Fruit fly (Drosophila melanogaster) whole organism, embryonic: ENCODE results near the gene Ugt37C2.

ENCODE experiments used
- CG11696 ChIP-seq: fragments of 200-800 bp; sonication (Bioruptor generic); IDR thresholded peaks from 2 replicates; pipeline ENCODE4 v1.3.6; 2022; ENCODE audit warnings: missing biosample characterization, missing genetic modification characterization
- CG12219 ChIP-seq: fragments of 200-800 bp; sonication (Bioruptor generic); optimal IDR thresholded peaks from 3 replicates; lab custom pipeline; 2018; ENCODE audit warnings: missing biosample characterization, mild to moderate bottlenecking, missing genetic modification characterization
- CG14441 ChIP-seq: fragments of 200-800 bp; sonication (Bioruptor generic); IDR thresholded peaks from 2 replicates; pipeline ENCODE4 v1.3.6; 2022; ENCODE audit warnings: missing biosample characterization, missing genetic modification characterization
- CG18619 ChIP-seq: fragments of 200-800 bp; sonication (Bioruptor generic); optimal IDR thresholded peaks from 3 replicates; lab custom pipeline; 2017; ENCODE audit warnings: missing biosample characterization, mild to moderate bottlenecking, missing genetic modification characterization
- CG2875 ChIP-seq: fragments of 200-800 bp; sonication (Bioruptor generic); optimal IDR thresholded peaks from 2 replicates; lab custom pipeline; 2017; ENCODE audit warnings: missing biosample characterization, mild to moderate bottlenecking, missing genetic modification characterization, missing genetic modification reagents
- CG2889 ChIP-seq: fragments of 200-800 bp; sonication (Bioruptor generic); IDR thresholded peaks from 3 replicates; pipeline ENCODE4 v1.3.6; 2022; ENCODE audit warnings: missing biosample characterization, missing genetic modification characterization
- CG30403 ChIP-seq: fragments of 200-800 bp; sonication (Bioruptor generic); optimal IDR thresholded peaks from 3 replicates; lab custom pipeline; 2016; ENCODE audit warnings: missing biosample characterization, missing genetic modification characterization
- CG3163 ChIP-seq: fragments of 200-800 bp; sonication (Bioruptor generic); optimal IDR thresholded peaks from 3 replicates; lab custom pipeline; 2016; ENCODE audit warnings: missing biosample characterization, missing genetic modification characterization
- CG32532 ChIP-seq: fragments of 200-800 bp; sonication (Bioruptor generic); IDR thresholded peaks from 2 replicates; pipeline ENCODE4 v1.3.6; 2022; ENCODE audit warnings: missing biosample characterization, missing genetic modification characterization
- CG32767 ChIP-seq: fragments of 200-800 bp; sonication (Bioruptor generic); IDR thresholded peaks from 2 replicates; pipeline ENCODE4 v1.3.6; 2022; ENCODE audit warnings: missing biosample characterization, missing genetic modification characterization
- CG3838 ChIP-seq: fragments of 200-800 bp; sonication (Bioruptor generic); optimal IDR thresholded peaks from 3 replicates; lab custom pipeline; 2016; ENCODE audit warnings: missing biosample characterization, missing genetic modification characterization
- CG4360 ChIP-seq: fragments of 200-800 bp; sonication (Bioruptor generic); IDR thresholded peaks from 2 replicates; pipeline ENCODE4 v1.3.6; 2022; ENCODE audit warnings: missing biosample characterization, missing genetic modification characterization
- CG4424 ChIP-seq: fragments of 200-800 bp; sonication (Bioruptor generic); optimal IDR thresholded peaks from 3 replicates; lab custom pipeline; 2016; ENCODE audit warnings: missing biosample characterization, missing genetic modification characterization
- CG4730 ChIP-seq: fragments of 200-800 bp; sonication (Bioruptor generic); IDR thresholded peaks from 2 replicates; pipeline ENCODE4 v1.3.6; 2022; ENCODE audit warnings: missing biosample characterization, missing genetic modification characterization
- CG6175 ChIP-seq: fragments of 200-800 bp; sonication (Bioruptor generic); IDR thresholded peaks from 3 replicates; pipeline ENCODE4 v1.3.6; 2022; ENCODE audit warnings: missing biosample characterization, missing genetic modification characterization
- CG6813 ChIP-seq: fragments of 200-800 bp; sonication (Bioruptor generic); optimal IDR thresholded peaks from 2 replicates; lab custom pipeline; 2017; ENCODE audit warnings: missing biosample characterization, missing genetic modification characterization, mild to moderate bottlenecking, moderate library complexity, missing genetic modification reagents
- CG8089 ChIP-seq: fragments of 200-800 bp; sonication (Bioruptor generic); optimal IDR thresholded peaks from 3 replicates; lab custom pipeline; 2016; ENCODE audit warnings: missing biosample characterization, missing genetic modification characterization
- CG8281 ChIP-seq: fragments of 200-800 bp; sonication (Bioruptor generic); optimal IDR thresholded peaks from 2 replicates; lab custom pipeline; 2018; ENCODE audit warnings: missing biosample characterization, mild to moderate bottlenecking, missing genetic modification characterization, moderate library complexity
- CG8478 ChIP-seq: fragments of >200 bp; optimal IDR thresholded peaks from 2 replicates; lab custom pipeline; 2018
- CG9609 ChIP-seq: fragments of 200-800 bp; sonication (Bioruptor generic); optimal IDR thresholded peaks from 3 replicates; lab custom pipeline; 2016; ENCODE audit warnings: missing biosample characterization, missing genetic modification characterization
- CG9727 ChIP-seq: fragments of 200-800 bp; sonication (Bioruptor generic); optimal IDR thresholded peaks from 3 replicates; lab custom pipeline; 2017; ENCODE audit warnings: missing biosample characterization, mild to moderate bottlenecking, missing genetic modification characterization
- ERR ChIP-seq: fragments of 200-800 bp; sonication (Bioruptor generic); optimal IDR thresholded peaks from 2 replicates; lab custom pipeline; 2016; ENCODE audit warnings: missing biosample characterization, missing genetic modification characterization
- HLHmδ ChIP-seq: fragments of 200-800 bp; sonication (Bioruptor generic); optimal IDR thresholded peaks from 2 replicates; lab custom pipeline; 2018; ENCODE audit warnings: missing biosample characterization, mild to moderate bottlenecking, missing genetic modification characterization, moderate library complexity
- HmgD ChIP-seq: fragments of 200-800 bp; sonication (Bioruptor generic); optimal IDR thresholded peaks from 3 replicates; lab custom pipeline; 2016; ENCODE audit warnings: missing biosample characterization, missing genetic modification characterization
- Hr3 ChIP-seq: fragments of 200-800 bp; sonication (Bioruptor generic); optimal IDR thresholded peaks from 3 replicates; lab custom pipeline; 2016; ENCODE audit warnings: missing biosample characterization, missing genetic modification characterization
- Hr39 ChIP-seq: fragments of >200 bp; optimal IDR thresholded peaks from 2 replicates; lab custom pipeline; 2017
- Hr78 ChIP-seq, 2 experiments: fragments of 200-800 bp in 1 of 2; fragments of >200 bp in 1 of 2; sonication (Bioruptor generic) in 1 of 2; optimal IDR thresholded peaks; 2 replicates each; lab custom pipeline; 2017 to 2019; ENCODE audit warnings: missing biosample characterization in 2 of 2, missing genetic modification characterization in 2 of 2, mild to moderate bottlenecking in 1 of 2, moderate library complexity in 1 of 2
- Hsf ChIP-seq: fragments of 200-800 bp; sonication (Bioruptor generic); optimal IDR thresholded peaks from 3 replicates; lab custom pipeline; 2016; ENCODE audit warnings: missing biosample characterization, missing genetic modification characterization
- Mad ChIP-seq: fragments of 200-800 bp; sonication (Bioruptor generic); optimal IDR thresholded peaks from 2 replicates; lab custom pipeline; 2016; ENCODE audit warnings: missing biosample characterization, missing genetic modification characterization
- NfI ChIP-seq: fragments of 200-800 bp; sonication (Bioruptor generic); optimal IDR thresholded peaks from 3 replicates; lab custom pipeline; 2018; ENCODE audit warnings: missing biosample characterization, mild to moderate bottlenecking, missing genetic modification characterization, moderate library complexity
- Rfx ChIP-seq: fragments of 200-800 bp; sonication (Bioruptor generic); IDR thresholded peaks from 2 replicates; pipeline ENCODE4 v1.3.6; 2022; ENCODE audit warnings: missing biosample characterization, missing genetic modification characterization
- Six4 ChIP-seq: fragments of 200-800 bp; sonication (Bioruptor generic); optimal IDR thresholded peaks from 2 replicates; lab custom pipeline; 2016; ENCODE audit warnings: missing biosample characterization, missing genetic modification characterization
- Sox100B ChIP-seq: fragments of 200-800 bp; sonication (Bioruptor generic); optimal IDR thresholded peaks from 3 replicates; lab custom pipeline; 2018; ENCODE audit warnings: missing biosample characterization, mild to moderate bottlenecking, missing genetic modification characterization
- Sry-δ ChIP-seq: fragments of 200-800 bp; sonication (Bioruptor generic); optimal IDR thresholded peaks from 2 replicates; lab custom pipeline; 2016; ENCODE audit warnings: missing biosample characterization, missing genetic modification characterization
- Stat92E ChIP-seq, 3 experiments: fragments of >200 bp in 2 of 3; fragments of 200-800 bp in 1 of 3; sonication (Bioruptor generic) in 1 of 3; optimal IDR thresholded peaks; 2 replicates each; lab custom pipeline; 2017 to 2019; ENCODE audit warnings: missing biosample characterization in 3 of 3, missing genetic modification characterization in 3 of 3, mild to moderate bottlenecking in 1 of 3, moderate library complexity in 1 of 3
- abd-A ChIP-seq: fragments of 200-800 bp; sonication (Bioruptor generic); optimal IDR thresholded peaks from 3 replicates; lab custom pipeline; 2019; ENCODE audit warnings: missing biosample characterization, mild to moderate bottlenecking, missing genetic modification characterization, moderate library complexity
- bowl ChIP-seq: fragments of 200-800 bp; sonication (Bioruptor generic); IDR thresholded peaks from 2 replicates; pipeline ENCODE4 v1.3.6; 2022; ENCODE audit warnings: missing biosample characterization, missing genetic modification characterization
- disco-r ChIP-seq: fragments of 200-800 bp; sonication (Bioruptor generic); optimal IDR thresholded peaks from 2 replicates; lab custom pipeline; 2016; ENCODE audit warnings: missing biosample characterization, missing genetic modification characterization
- dm ChIP-seq: fragments of 200-800 bp; sonication (Bioruptor generic); optimal IDR thresholded peaks from 3 replicates; lab custom pipeline; 2016; ENCODE audit warnings: missing biosample characterization, missing genetic modification characterization
- ems ChIP-seq: fragments of 200-800 bp; sonication (Bioruptor generic); optimal IDR thresholded peaks from 3 replicates; lab custom pipeline; 2016; ENCODE audit warnings: missing biosample characterization, missing genetic modification characterization
- nerfin-1 ChIP-seq: fragments of 200-800 bp; sonication (Bioruptor generic); optimal IDR thresholded peaks from 3 replicates; lab custom pipeline; 2019; ENCODE audit warnings: missing biosample characterization, mild to moderate bottlenecking, missing genetic modification characterization, moderate library complexity
- org-1 ChIP-seq: fragments of 200-800 bp; sonication (Bioruptor generic); optimal IDR thresholded peaks from 2 replicates; lab custom pipeline; 2017; ENCODE audit warnings: missing biosample characterization, missing genetic modification characterization
- otp ChIP-seq: fragments of 200-800 bp; sonication (Bioruptor generic); IDR thresholded peaks from 3 replicates; pipeline ENCODE4, ENCODE4 v1.3.6; 2022; ENCODE audit warnings: missing biosample characterization, missing genetic modification characterization
- peb ChIP-seq: fragments of 200-800 bp; sonication (Bioruptor generic); IDR thresholded peaks from 2 replicates; pipeline ENCODE4 v1.3.6; 2022; ENCODE audit warnings: missing biosample characterization, missing genetic modification characterization
- schlank ChIP-seq: fragments of 200-800 bp; sonication (Bioruptor generic); optimal IDR thresholded peaks from 2 replicates; lab custom pipeline; 2018; ENCODE audit warnings: missing biosample characterization, mild to moderate bottlenecking, missing genetic modification characterization
- sisA ChIP-seq: fragments of 200-800 bp; sonication (Bioruptor generic); IDR thresholded peaks from 2 replicates; pipeline ENCODE4 v1.3.6; 2022; ENCODE audit warnings: missing biosample characterization, missing genetic modification characterization
- tna ChIP-seq: fragments of 200-800 bp; sonication (Bioruptor generic); IDR thresholded peaks from 2 replicates; pipeline ENCODE4 v1.3.6; 2022; ENCODE audit warnings: missing biosample characterization, missing genetic modification characterization; ENCODE audit not compliant: partially characterized antibody
- toy ChIP-seq: fragments of 200-800 bp; sonication (Bioruptor generic); IDR thresholded peaks from 2 replicates; pipeline ENCODE4 v1.3.6; 2022; ENCODE audit warnings: missing biosample characterization, missing genetic modification characterization
- trh ChIP-seq: fragments of 200-800 bp; sonication (Bioruptor generic); optimal IDR thresholded peaks from 2 replicates; lab custom pipeline; 2016; ENCODE audit warnings: missing biosample characterization, missing genetic modification characterization
- wek ChIP-seq: fragments of 200-800 bp; sonication (Bioruptor generic); optimal IDR thresholded peaks from 3 replicates; lab custom pipeline; 2018; ENCODE audit warnings: missing biosample characterization, mild to moderate bottlenecking, missing genetic modification characterization, moderate library complexity
- zf30C ChIP-seq: fragments of 200-800 bp; sonication (Bioruptor generic); optimal IDR thresholded peaks from 3 replicates; lab custom pipeline; 2018; ENCODE audit warnings: missing biosample characterization, mild to moderate bottlenecking, missing genetic modification characterization

The Ugt37C2 gene

DNA sequence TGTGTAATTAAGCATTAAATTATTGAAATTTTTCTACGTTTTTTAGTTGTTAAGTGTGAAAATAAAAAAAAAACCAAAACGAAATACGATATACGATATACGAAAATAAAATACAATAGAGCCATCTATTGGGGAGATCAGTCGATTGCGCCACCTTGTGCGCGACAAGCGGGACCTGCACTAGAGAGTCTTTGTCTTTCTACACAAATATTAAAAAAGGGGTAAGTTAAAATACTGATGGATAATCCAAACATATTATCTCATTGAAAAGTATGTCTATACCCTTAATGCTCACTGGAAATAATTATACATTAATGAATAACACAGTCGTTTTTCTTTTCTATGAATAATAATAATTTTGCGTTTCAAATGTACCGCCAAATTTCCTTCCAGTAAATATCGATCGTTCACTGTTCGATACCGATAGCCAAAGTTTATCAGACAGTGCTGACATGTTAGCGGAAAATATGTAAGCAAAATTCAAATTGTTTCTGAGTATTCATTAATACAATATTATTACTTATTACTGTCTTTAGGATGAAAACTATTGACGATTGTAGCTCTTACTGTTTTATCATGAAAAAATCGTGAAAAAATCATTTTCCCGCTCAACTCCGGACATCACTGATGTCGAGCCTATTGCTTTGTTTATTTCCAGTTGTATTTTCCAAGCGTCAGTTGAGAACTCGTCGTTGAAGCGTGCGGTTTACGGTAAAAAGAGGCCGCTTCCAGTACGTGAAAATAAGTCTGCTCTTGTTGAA lies 22.2 kb downstream of the Ugt37C2 start, which contains the start of gene mdy (continued):
- TF ChIP-seq CG30403 (GFP tag; lab: Kevin White, UChicago) (peak; percentile 79), CG32532 (peak; percentile 79), CG12219 (no peak), Sry-δ (GFP tag; lab: Kevin White, UChicago) (peak; percentile 63), zf30C (GFP tag; lab: Kevin White, UChicago) (peak; percentile 47), CG4730 (GFP tag; lab: Robert Waterston, UW) (peak; percentile 30; the same call in 1 of the 2 replicates), CG4360 (GFP tag; lab: Robert Waterston, UW) (peak; percentile 33), ems (GFP tag; lab: Kevin White, UChicago) (peak; percentile 48), ERR (GFP tag; lab: Kevin White, UChicago) (no peak), sisA (GFP tag; lab: Robert Waterston, UW) (peak; percentile 62), bowl (GFP tag; lab: Robert Waterston, UW) (no peak), CG8478 (no peak), Rfx (GFP tag; lab: Robert Waterston, UW) (peak; percentile 65), Sox100B (GFP tag; lab: Kevin White, UChicago) (no peak), CG14441 (GFP tag; lab: Robert Waterston, UW) (peak; percentile 47), Hr3 (GFP tag; lab: Kevin White, UChicago) (peak; percentile 42), Hr78 (GFP tag; optimal IDR thresholded peaks at IDR 0.05; lab: Kevin White, UChicago) (no peak), CG8281 (tag; lab: Kevin White, UChicago) (peak; percentile 10), CG6813 (no peak), nerfin-1 (tag; lab: Kevin White, UChicago) (no peak), wek (GFP tag; lab: Kevin White, UChicago) (no peak), Six4 (peak; percentile 33), Hsf (GFP tag; lab: Kevin White, UChicago) (peak; percentile 69), tna (GFP tag; lab: Robert Waterston, UW) (no peak), schlank (tag; lab: Kevin White, UChicago) (no peak), HLHmδ (GFP tag; lab: Kevin White, UChicago) (no peak), CG6175 (peak; percentile 46; the same call in 1 of the 3 replicates), CG9727 (peak; percentile 54), NfI (GFP tag; lab: Kevin White, UChicago) (peak; percentile 33), CG32767 (GFP tag; lab: Robert Waterston, UW) (no peak; the same call in 1 of the 2 replicates), CG9609 (GFP tag; lab: Kevin White, UChicago) (no peak), disco-r (GFP tag; lab: Kevin White, UChicago) (no peak), CG4424 (GFP tag; lab: Kevin White, UChicago) (peak; percentile 63), dm (GFP tag; lab: Kevin White, UChicago) (no peak), trh (GFP tag; lab: Kevin White, UChicago) (no peak), CG11696 (GFP tag; lab: Robert Waterston, UW) (no peak), org-1 (GFP tag; lab: Kevin White, UChicago) (peak; percentile 7), CG18619 (GFP tag; lab: Kevin White, UChicago) (peak; percentile 34), CG3838 (GFP tag; lab: Kevin White, UChicago) (no peak), toy (no peak), CG3163 (GFP tag; lab: Kevin White, UChicago) (no peak), CG2889 (GFP tag; lab: Robert Waterston, UW) (no peak), Stat92E (GFP tag; optimal IDR thresholded peaks at IDR 0.05; lab: Kevin White, UChicago) (peak in 1 of 3 experiments; percentile 83), peb (no peak), CG2875 (GFP tag; lab: Kevin White, UChicago) (no peak), Mad (peak; percentile 50), HmgD (GFP tag; lab: Kevin White, UChicago) (no peak), CG8089 (GFP tag; lab: Kevin White, UChicago) (no peak), Hr39 (lab: Kevin White, UChicago) (no peak), abd-A (tag; lab: Kevin White, UChicago) (no peak), otp (GFP tag; lab: Robert Waterston, UW) (0 out of 3 replicates have a peak, but pooled peaks have one; percentile 57)
